Fruit fly (Drosophila melanogaster): ENCODE results near the gene CG42367.

CG42367 gene

dm6 chr2L:9918020-9918959 lies 12.1 kb upstream of the CG42367 start, which contains the start of the genes CG5885 and CG4598 (continued):
- peak; percentile 11 for TF ChIP-seq ems (GFP tag; optimal IDR thresholded peaks at IDR 0.05)
- TF ChIP-seq CG11093 (GFP tag; IDR thresholded peaks at IDR 0.05) = no peak
- no peak for TF ChIP-seq CG12744 (GFP tag; optimal IDR thresholded peaks at IDR 0.05)
- peak; percentile 76 for TF ChIP-seq CG7839 (tag; optimal IDR thresholded peaks at IDR 0.05)
- no peak for TF ChIP-seq CG2199 (GFP tag; IDR thresholded peaks at IDR 0.05)
- TF ChIP-seq Bdp1 (GFP tag; optimal IDR thresholded peaks at IDR 0.05) = peak; percentile 22
- peak; percentile 50 for TF ChIP-seq Adf1 (GFP tag; IDR thresholded peaks at IDR 0.05)
- TF ChIP-seq Blimp-1 (GFP tag; optimal IDR thresholded peaks at IDR 0.05) = peak; percentile 46
- peak; percentile 71 for TF ChIP-seq CG8924 (tag; optimal IDR thresholded peaks at IDR 0.05)
- TF ChIP-seq GATAe (GFP tag; conservative IDR thresholded peaks at IDR 0.05) = no peak
- no peak for TF ChIP-seq grn (GFP tag; optimal IDR thresholded peaks at IDR 0.05)
- TF ChIP-seq ab (GFP tag; optimal IDR thresholded peaks at IDR 0.05) = no peak
- no peak for TF ChIP-seq slp2 (GFP tag; optimal IDR thresholded peaks at IDR 0.05)
- no peak for TF ChIP-seq da (GFP tag; optimal IDR thresholded peaks at IDR 0.05)
- no peak for TF ChIP-seq lov (optimal IDR thresholded peaks at IDR 0.05)
- no peak for TF ChIP-seq lov (GFP tag; IDR thresholded peaks at IDR 0.05)
- TF ChIP-seq Ets97D (GFP tag; optimal IDR thresholded peaks at IDR 0.05) = peak; percentile 87
- TF ChIP-seq bowl (GFP tag; IDR thresholded peaks at IDR 0.05) = no peak
- peak; percentile 70 for TF ChIP-seq CG18262 (tag; optimal IDR thresholded peaks at IDR 0.05)
- TF ChIP-seq sima (GFP tag; optimal IDR thresholded peaks at IDR 0.05) = no peak
- no peak for TF ChIP-seq CG12236 (GFP tag; optimal IDR thresholded peaks at IDR 0.05)
- TF ChIP-seq CG14014 (GFP tag; IDR thresholded peaks at IDR 0.05) = peak; percentile 59
- 0 out of 3 replicates have a peak, but pooled peaks have one; percentile 45 for TF ChIP-seq CG3726 (GFP tag; IDR thresholded peaks at IDR 0.05)
- no peak for TF ChIP-seq Trl (optimal IDR thresholded peaks at IDR 0.05)
- TF ChIP-seq Trl (GFP tag; optimal IDR thresholded peaks at IDR 0.05) = peak; percentile 21
- TF ChIP-seq Bgb (GFP tag; IDR thresholded peaks at IDR 0.05; ENCODE audit: partially characterized antibody) = peak; percentile 76
- peak; percentile 87 for TF ChIP-seq Ets65A (GFP tag)
- peak; percentile 54 for TF ChIP-seq CG3407 (GFP tag; optimal IDR thresholded peaks at IDR 0.05)
- peak; percentile 34; the same call in 1 of the 2 replicates for TF ChIP-seq CG32767 (GFP tag; IDR thresholded peaks at IDR 0.05)
- no peak; the same call in 1 of the 2 replicates for TF ChIP-seq CG11247 (GFP tag; IDR thresholded peaks at IDR 0.05)
- TF ChIP-seq Ada2b (GFP tag; IDR thresholded peaks at IDR 0.05) = peak; percentile 85
- TF ChIP-seq ind (GFP tag; optimal IDR thresholded peaks at IDR 0.05) = peak; percentile 59
- TF ChIP-seq nmo (GFP tag; optimal IDR thresholded peaks at IDR 0.05) = peak; percentile 61
- TF ChIP-seq YL-1 (GFP tag; optimal IDR thresholded peaks at IDR 0.05) = peak; percentile 89
- TF ChIP-seq CG17612 (GFP tag; IDR thresholded peaks at IDR 0.05) = no peak
- peak; percentile 77 for TF ChIP-seq CG17361 (GFP tag; IDR thresholded peaks at IDR 0.05)
- TF ChIP-seq CG10654 (GFP tag; optimal IDR thresholded peaks at IDR 0.05) = peak; percentile 39
- peak; percentile 83; the same call in 2 of the 4 replicates for TF ChIP-seq chinmo (GFP tag; IDR thresholded peaks at IDR 0.05; ENCODE audit: partially characterized antibody)
- peak; percentile 57 for TF ChIP-seq CG10462 (GFP tag; optimal IDR thresholded peaks at IDR 0.05)
- TF ChIP-seq her (GFP tag; optimal IDR thresholded peaks at IDR 0.05) = no peak
- TF ChIP-seq twi (tag; optimal IDR thresholded peaks at IDR 0.05) = peak; percentile 35
- TF ChIP-seq z (GFP tag; IDR thresholded peaks at IDR 0.05) = no peak
- TF ChIP-seq CHES-1-like (GFP tag; optimal IDR thresholded peaks at IDR 0.05) = no peak
- peak; percentile 63 for TF ChIP-seq CG12942 (GFP tag; optimal IDR thresholded peaks at IDR 0.05)
- TF ChIP-seq NC2β (GFP tag; optimal IDR thresholded peaks at IDR 0.05) = peak; percentile 44
- peak in 1 of 2 experiments; percentile 22 for TF ChIP-seq Eip74EF (GFP tag; optimal IDR thresholded peaks at IDR 0.05)
- peak; percentile 64 for TF ChIP-seq CG14710 (tag; optimal IDR thresholded peaks at IDR 0.05)
- TF ChIP-seq CG13775 (GFP tag; optimal IDR thresholded peaks at IDR 0.05) = peak; percentile 72
- TF ChIP-seq dimm (GFP tag; IDR thresholded peaks at IDR 0.05) = no peak
- TF ChIP-seq knrl (GFP tag; IDR thresholded peaks at IDR 0.05; ENCODE audit: partially characterized antibody) = peak; percentile 82

Measured in whole organism, embryonic.